Fruit fly (Drosophila melanogaster): ENCODE measurements around the gene CG14073.

CG14073 gene

dm6 chr3L:18840370-18841007, 20.0 kb upstream of the CG14073 start (continued):
- TF ChIP-seq Drgx (GFP tag; IDR thresholded peaks at IDR 0.05), result no peak
- no peak for TF ChIP-seq CG11560 (tag; IDR thresholded peaks at IDR 0.05)
- no peak for TF ChIP-seq gsb-n (tag; optimal IDR thresholded peaks at IDR 0.05)
- TF ChIP-seq TFAM (GFP tag; optimal IDR thresholded peaks at IDR 0.05), result no peak
- peak; percentile 9 for TF ChIP-seq Sox102F (GFP tag; optimal IDR thresholded peaks at IDR 0.05)
- no peak for TF ChIP-seq pho (GFP tag; optimal IDR thresholded peaks at IDR 0.05)
- TF ChIP-seq Sin3A (optimal IDR thresholded peaks at IDR 0.05), result no peak
- TF ChIP-seq crol (GFP tag; IDR thresholded peaks at IDR 0.05), result no peak
- no peak for TF ChIP-seq CG15696 (tag; optimal IDR thresholded peaks at IDR 0.05)
- TF ChIP-seq CG12769 (tag; optimal IDR thresholded peaks at IDR 0.05), result peak; percentile 53
- TF ChIP-seq CG6854 (GFP tag; optimal IDR thresholded peaks at IDR 0.05), result no peak
- no peak for TF ChIP-seq chn (GFP tag; optimal IDR thresholded peaks at IDR 0.05)
- no peak for TF ChIP-seq CG6765 (GFP tag; optimal IDR thresholded peaks at IDR 0.05)
- TF ChIP-seq CG2199 (GFP tag; IDR thresholded peaks at IDR 0.05), result no peak

DNA sequence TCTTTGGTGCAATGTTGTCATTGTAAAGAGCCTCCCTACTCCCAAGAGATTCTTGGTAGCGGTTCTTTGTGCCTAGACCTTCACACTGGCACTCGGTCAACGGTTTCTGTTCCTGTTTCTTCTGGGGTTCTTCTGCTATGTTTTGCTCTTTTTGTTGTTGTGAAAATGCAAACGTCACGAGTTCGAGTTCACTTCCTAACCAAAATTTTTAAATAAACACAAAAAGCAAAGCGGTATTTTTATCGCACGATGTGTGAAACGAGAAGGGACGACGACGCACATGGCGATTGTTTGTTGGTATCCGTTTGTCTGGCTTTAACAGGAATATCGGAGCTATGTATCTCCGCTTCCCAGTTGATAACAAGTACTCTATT, 19.5 kb upstream of the CG14073 start:
- TF ChIP-seq tll (GFP tag; optimal IDR thresholded peaks at IDR 0.05), result peak in 1 of 2 experiments; percentile 85
- TF ChIP-seq CrebB (tag; optimal IDR thresholded peaks at IDR 0.05), result no peak

DNA sequence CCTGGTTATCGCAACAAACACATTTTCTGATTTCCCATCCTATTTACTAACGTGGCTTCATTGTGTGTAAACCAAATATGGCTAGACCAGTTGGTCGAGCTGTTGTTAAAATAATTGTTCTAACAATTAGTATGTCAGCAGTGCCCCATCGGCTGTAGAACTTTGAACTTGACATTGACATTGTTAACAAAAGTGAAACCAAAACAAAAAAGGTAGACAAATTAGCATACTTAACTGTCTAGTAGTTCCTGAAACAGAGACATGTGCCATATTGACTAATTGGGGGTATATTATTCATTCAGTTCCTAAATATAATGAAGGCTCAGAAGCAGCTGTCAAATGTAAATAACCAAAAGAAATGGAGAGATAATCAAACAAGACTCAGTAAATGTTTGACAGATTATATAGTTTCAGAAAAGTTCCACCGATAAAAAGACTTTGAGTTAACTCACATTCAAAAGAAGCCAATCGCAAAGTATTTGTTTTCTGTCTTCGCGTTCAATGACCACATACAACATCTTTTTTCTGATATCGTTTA, 17.3 kb upstream of the CG14073 start:
- TF ChIP-seq dmrt99B (tag; optimal IDR thresholded peaks at IDR 0.05) (no peak), dimm (GFP tag; IDR thresholded peaks at IDR 0.05) (no peak), CG12299 (tag; optimal IDR thresholded peaks at IDR 0.05) (peak; percentile 22), CG4730 (GFP tag; IDR thresholded peaks at IDR 0.05) (no peak), CG33213 (GFP tag; optimal IDR thresholded peaks at IDR 0.05) (no peak), CG1233 (GFP tag; optimal IDR thresholded peaks at IDR 0.05) (peak; percentile 58), Oli (tag; optimal IDR thresholded peaks at IDR 0.05) (no peak), vvl (GFP tag; IDR thresholded peaks at IDR 0.05) (no peak), bcd (GFP tag; optimal IDR thresholded peaks at IDR 0.05) (no peak), zen (tag; optimal IDR thresholded peaks at IDR 0.05) (peak; percentile 10), klu (GFP tag; IDR thresholded peaks at IDR 0.05) (no peak), knrl (GFP tag; IDR thresholded peaks at IDR 0.05; ENCODE audit: partially characterized antibody) (no peak), ase (GFP tag; IDR thresholded peaks at IDR 0.05) (no peak), ac (GFP tag; optimal IDR thresholded peaks at IDR 0.05) (peak; percentile 5), CG9215 (GFP tag; IDR thresholded peaks at IDR 0.05) (no peak), pho (GFP tag; optimal IDR thresholded peaks at IDR 0.05) (peak; percentile 2), phol (tag; optimal IDR thresholded peaks at IDR 0.05) (no peak), hkb (optimal IDR thresholded peaks at IDR 0.05) (no peak), hkb (GFP tag; IDR thresholded peaks at IDR 0.05) (no peak), sens (GFP tag) (peak; percentile 94), CG15011 (GFP tag; optimal IDR thresholded peaks at IDR 0.05) (peak; percentile 41), usp (GFP tag; optimal IDR thresholded peaks at IDR 0.05) (no peak), CG15479 (GFP tag; optimal IDR thresholded peaks at IDR 0.05) (no peak), ERR (GFP tag; optimal IDR thresholded peaks at IDR 0.05) (peak; percentile 42), CG8944 (GFP tag; optimal IDR thresholded peaks at IDR 0.05) (no peak), pb (GFP tag; optimal IDR thresholded peaks at IDR 0.05) (no peak), luna (GFP tag; optimal IDR thresholded peaks at IDR 0.05) (no peak), tna (GFP tag; IDR thresholded peaks at IDR 0.05; ENCODE audit: partially characterized antibody) (no peak), tap (tag; optimal IDR thresholded peaks at IDR 0.05) (no peak), p53 (GFP tag; optimal IDR thresholded peaks at IDR 0.05) (no peak), ssp (GFP tag; IDR thresholded peaks at IDR 0.05) (no peak), Asciz (GFP tag; optimal IDR thresholded peaks at IDR 0.05) (no peak), ara (GFP tag; IDR thresholded peaks at IDR 0.05) (no peak), Mad (GFP tag; optimal IDR thresholded peaks at IDR 0.05) (no peak)

Data from whole organism, embryonic.